Worm (Caenorhabditis elegans) whole organism, L4 larva: ENCODE data around the gene F37B12.3.

ENCODE experiments used
- ZK546.5 ChIP-seq, 2 experiments: sonication (generic microtip); optimal IDR thresholded peaks; 2 replicates each; lab custom pipeline; 2017; ENCODE audit warnings: missing biosample characterization in 2 of 2, missing genetic modification characterization in 2 of 2
- unc-62 ChIP-seq, 3 experiments: fragments of 150-350 bp in 1 of 3; sonication (generic microtip); optimal IDR thresholded peaks in 2 of 3; peaks in 1 of 3; 1 replicate in 1 of 3; 2 replicates in 2 of 3; lab custom pipeline; 2014 to 2017; ENCODE audit warnings: missing biosample characterization in 3 of 3, missing genetic modification characterization in 3 of 3, missing genetic modification reagents in 3 of 3, missing genotype in 1 of 3

DNA sequence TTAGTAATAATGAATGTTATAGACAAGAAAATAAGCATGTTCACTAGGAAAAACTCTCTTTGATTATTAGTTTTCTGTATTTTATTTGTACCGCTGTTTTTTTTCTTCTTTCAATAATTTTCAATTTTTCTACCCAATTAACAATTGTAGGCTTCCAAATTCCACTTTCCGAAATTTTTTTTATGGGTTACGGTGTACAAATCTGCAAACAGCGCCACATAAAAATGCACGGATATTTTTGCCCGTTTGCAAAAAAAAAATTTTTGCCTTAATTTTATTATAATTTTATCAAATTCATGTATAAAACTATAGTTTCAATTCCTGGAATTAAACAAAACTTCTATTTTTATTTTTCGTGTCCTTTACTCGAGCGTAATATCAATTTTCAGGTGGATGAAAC, 48.4 kb downstream of the F37B12.3 start, which contains the start of gene ooc-5:
- no peak for TF ChIP-seq unc-62 (GFP tag; optimal IDR thresholded peaks at IDR 0.05 in 1 of 2; lab: Kevin White, UChicago)
- no peak for TF ChIP-seq unc-62 (tag; optimal IDR thresholded peaks at IDR 0.05; lab: Kevin White, UChicago)
- TF ChIP-seq ZK546.5 (tag; optimal IDR thresholded peaks at IDR 0.05; lab: Kevin White, UChicago) = no peak
